Worm (Caenorhabditis elegans) whole organism, L2 larva: Measurements from ENCODE around the gene clec-56.

Experiments used
- C34F6.9 ChIP-seq: fragments of 150-350 bp; optimal IDR thresholded peaks from 2 replicates; lab custom pipeline; 2014; ENCODE audit warnings: missing biosample characterization, missing genetic modification characterization
- F13H6.1 ChIP-seq: sonication (generic microtip); optimal IDR thresholded peaks from 2 replicates; lab custom pipeline; 2016; ENCODE audit warnings: missing genetic modification characterization, missing compliant biosample characterization
- R02D3.7 ChIP-seq: fragments of 150-350 bp; optimal IDR thresholded peaks from 2 replicates; lab custom pipeline; 2014; ENCODE audit warnings: missing biosample characterization, missing genetic modification characterization
- Y55F3AM.14 ChIP-seq: fragments of 200-800 bp; sonication (Bioruptor generic); optimal IDR thresholded peaks from 2 replicates; lab custom pipeline; 2018; ENCODE audit warnings: mild to moderate bottlenecking, missing genetic modification characterization, missing compliant biosample characterization
- ZK546.5 ChIP-seq: sonication (generic microtip); optimal IDR thresholded peaks from 2 replicates; lab custom pipeline; 2017; ENCODE audit warnings: missing biosample characterization, missing genetic modification characterization
- alr-1 ChIP-seq: fragments of 150-350 bp; optimal IDR thresholded peaks from 2 replicates; lab custom pipeline; 2014; ENCODE audit warnings: missing biosample characterization, missing genetic modification characterization
- aly-2 ChIP-seq: fragments of 150-350 bp; optimal IDR thresholded peaks from 2 replicates; lab custom pipeline; 2014; ENCODE audit warnings: missing biosample characterization, missing genetic modification characterization
- ceh-16 ChIP-seq: fragments of 150-350 bp; optimal IDR thresholded peaks from 2 replicates; lab custom pipeline; 2014; ENCODE audit warnings: missing biosample characterization, missing genetic modification characterization
- dmd-4 ChIP-seq: sonication (generic microtip); optimal IDR thresholded peaks from 2 replicates; lab custom pipeline; 2017; ENCODE audit warnings: missing biosample characterization, missing genetic modification characterization
- egl-27 ChIP-seq: sonication (generic microtip); optimal IDR thresholded peaks from 3 replicates; lab custom pipeline; 2017; ENCODE audit warnings: missing biosample characterization, missing genetic modification reagents, missing genetic modification characterization
- fos-1 ChIP-seq: fragments of 150-350 bp; optimal IDR thresholded peaks from 2 replicates; lab custom pipeline; 2014; ENCODE audit warnings: missing biosample characterization, missing genetic modification characterization
- gmeb-1 ChIP-seq: fragments of 150-350 bp; optimal IDR thresholded peaks from 2 replicates; lab custom pipeline; 2014; ENCODE audit warnings: missing biosample characterization, missing genetic modification characterization
- lin-11 ChIP-seq: fragments of 150-350 bp; sonication (generic microtip); optimal IDR thresholded peaks from 2 replicates; lab custom pipeline; 2014; ENCODE audit warnings: missing biosample characterization, missing genetic modification characterization, inconsistent platforms, mixed read lengths
- lin-13 ChIP-seq: fragments of 150-350 bp; optimal IDR thresholded peaks from 2 replicates; lab custom pipeline; 2014; ENCODE audit warnings: missing biosample characterization, missing genetic modification reagents, missing genetic modification characterization
- lsy-2 ChIP-seq, 2 experiments: fragments of 150-350 bp in 1 of 2; sonication (generic microtip) in 1 of 2; optimal IDR thresholded peaks; 2 replicates each; lab custom pipeline; 2014 to 2017; ENCODE audit warnings: missing biosample characterization in 2 of 2, missing genetic modification characterization in 2 of 2
- mab-5 ChIP-seq: fragments of 150-350 bp; optimal IDR thresholded peaks from 2 replicates; lab custom pipeline; 2014; ENCODE audit warnings: missing biosample characterization, missing genetic modification characterization
- mdl-1 ChIP-seq, 2 experiments: fragments of 150-350 bp in 1 of 2; sonication (generic microtip) in 1 of 2; optimal IDR thresholded peaks; 2 replicates each; lab custom pipeline; 2017; ENCODE audit warnings: missing biosample characterization in 2 of 2, missing genetic modification characterization in 2 of 2
- nhr-10 ChIP-seq: sonication (generic microtip); optimal IDR thresholded peaks from 2 replicates; lab custom pipeline; 2017; ENCODE audit warnings: missing biosample characterization, missing genetic modification characterization
- nhr-11 ChIP-seq: fragments of 150-350 bp; optimal IDR thresholded peaks from 2 replicates; lab custom pipeline; 2014; ENCODE audit warnings: missing biosample characterization, missing genetic modification characterization
- nhr-12 ChIP-seq: fragments of 150-350 bp; optimal IDR thresholded peaks from 2 replicates; lab custom pipeline; 2014; ENCODE audit warnings: missing biosample characterization, missing genetic modification characterization
- nhr-129 ChIP-seq: fragments of 150-350 bp; optimal IDR thresholded peaks from 2 replicates; lab custom pipeline; 2014; ENCODE audit warnings: missing biosample characterization, missing genetic modification characterization
- nhr-21 ChIP-seq: fragments of 150-350 bp; optimal IDR thresholded peaks from 2 replicates; lab custom pipeline; 2014; ENCODE audit warnings: missing biosample characterization, missing genetic modification characterization
- nhr-23 ChIP-seq: fragments of 150-350 bp; optimal IDR thresholded peaks from 2 replicates; lab custom pipeline; 2014; ENCODE audit warnings: missing biosample characterization, missing genetic modification reagents, missing genetic modification characterization
- nhr-237 ChIP-seq: fragments of 150-350 bp; optimal IDR thresholded peaks from 2 replicates; lab custom pipeline; 2014; ENCODE audit warnings: missing biosample characterization, missing genetic modification characterization
- nhr-25 ChIP-seq: fragments of 150-350 bp; sonication (generic microtip); optimal IDR thresholded peaks from 3 replicates; lab custom pipeline; 2014; ENCODE audit warnings: missing biosample characterization, missing genetic modification characterization
- nhr-6 ChIP-seq: fragments of 150-350 bp; optimal IDR thresholded peaks from 2 replicates; lab custom pipeline; 2014; ENCODE audit warnings: missing biosample characterization, missing genetic modification characterization
- nhr-77 ChIP-seq: fragments of 150-350 bp; optimal IDR thresholded peaks from 2 replicates; lab custom pipeline; 2014; ENCODE audit warnings: missing biosample characterization, missing genetic modification characterization
- peb-1 ChIP-seq: fragments of 150-350 bp; optimal IDR thresholded peaks from 2 replicates; lab custom pipeline; 2014; ENCODE audit warnings: missing biosample characterization, missing genetic modification characterization
- skn-1 ChIP-seq: sonication (generic microtip); optimal IDR thresholded peaks from 2 replicates; lab custom pipeline; 2017; ENCODE audit warnings: missing biosample characterization, missing genetic modification characterization
- sma-9 ChIP-seq, 2 experiments: fragments of 150-350 bp in 1 of 2; sonication (generic microtip) in 1 of 2; optimal IDR thresholded peaks; 2 replicates each; lab custom pipeline; 2014 to 2016; ENCODE audit warnings: missing genetic modification characterization in 2 of 2, mild to moderate bottlenecking in 1 of 2, missing biosample characterization in 1 of 2, missing compliant biosample characterization in 1 of 2, missing genetic modification reagents in 1 of 2, moderate library complexity in 1 of 2
- snpc-4 ChIP-seq: fragments of 150-350 bp; optimal IDR thresholded peaks from 2 replicates; lab custom pipeline; 2014; ENCODE audit warnings: missing biosample characterization, missing genetic modification characterization
- unc-39 ChIP-seq: fragments of 150-350 bp; optimal IDR thresholded peaks from 2 replicates; lab custom pipeline; 2014; ENCODE audit warnings: missing biosample characterization, missing genetic modification characterization
- zag-1 ChIP-seq: fragments of 150-350 bp; optimal IDR thresholded peaks from 2 replicates; lab custom pipeline; 2014; ENCODE audit warnings: missing biosample characterization, missing genetic modification characterization
- ztf-1 ChIP-seq: fragments of 200-800 bp; sonication (Bioruptor generic); conservative IDR thresholded peaks from 2 replicates; pipeline ENCODE4 v1.3.6; 2022; ENCODE audit warnings: missing genetic modification characterization, missing compliant biosample characterization
- ztf-4 ChIP-seq: fragments of 150-350 bp; optimal IDR thresholded peaks from 2 replicates; lab custom pipeline; 2014; ENCODE audit warnings: missing biosample characterization, missing genetic modification characterization

The clec-56 gene

DNA sequence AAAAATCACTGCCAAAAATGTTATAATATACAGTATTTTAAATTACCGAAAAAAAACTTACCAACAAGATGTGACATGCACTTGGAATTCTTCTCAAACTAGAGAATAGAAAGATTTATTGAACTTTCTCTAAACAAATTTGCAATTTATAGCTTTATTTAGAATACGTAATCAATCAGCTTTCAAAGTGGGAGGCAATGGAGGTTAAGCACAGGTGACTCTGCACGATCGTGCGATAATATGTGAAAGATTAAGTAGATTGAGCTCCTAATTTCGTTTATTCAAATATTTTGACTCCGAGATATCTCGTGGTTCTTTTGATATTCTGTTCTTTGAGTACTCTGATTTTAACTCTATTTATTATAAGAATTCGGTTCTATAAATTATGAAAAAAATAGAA is 43.8 kb downstream of the clec-56 start, which contains the start of gene R02D5.6:
Gene R02D5.6, minus strand, starts transcription at position 101 of the 400 bp plus-strand sequence.
- TF ChIP-seq Y55F3AM.14 (GFP tag; lab: Kevin White, UChicago) (no peak), C34F6.9 (no peak), ZK546.5 (tag; lab: Kevin White, UChicago) (no peak), alr-1 (tag; lab: Kevin White, UChicago) (no peak), nhr-10 (tag; lab: Kevin White, UChicago) (no peak), aly-2 (tag; lab: Kevin White, UChicago) (no peak), nhr-21 (no peak)

DNA sequence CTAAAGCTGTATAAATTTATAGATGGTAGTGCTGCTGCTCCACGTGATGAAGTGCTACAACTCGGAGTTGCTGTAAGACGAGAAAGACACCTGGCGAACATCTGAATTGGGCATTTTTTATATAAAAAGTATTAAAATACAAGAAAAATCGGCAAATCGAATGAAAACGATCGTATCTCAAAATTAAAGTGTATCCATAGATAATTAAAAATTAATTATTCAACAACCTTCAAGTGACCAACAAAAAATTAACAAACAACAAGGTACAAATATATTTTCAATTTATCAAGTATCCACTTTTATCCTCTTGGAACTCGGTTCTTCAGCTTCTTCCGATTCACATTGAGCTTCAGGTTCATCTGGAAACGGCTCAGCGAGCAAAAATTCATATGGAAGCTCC is 45.1 kb downstream of the clec-56 start, which contains the start of gene R02D5.8:
Gene R02D5.8, minus strand, starts transcription at position 101 of the 400 bp plus-strand sequence.
- TF ChIP-seq lin-11 (tag; lab: Kevin White, UChicago) (no peak), ceh-16 (tag; lab: Kevin White, UChicago) (no peak), egl-27 (tag; lab: Kevin White, UChicago) (no peak), nhr-21 (no peak), nhr-25 (tag; lab: Kevin White, UChicago) (no peak), nhr-12 (tag; lab: Kevin White, UChicago) (no peak), skn-1 (tag; lab: Kevin White, UChicago) (no peak), ztf-1 (GFP tag; lab: Robert Waterston, UW) (no peak), nhr-129 (tag; lab: Kevin White, UChicago) (no peak), R02D3.7 (tag; lab: Kevin White, UChicago) (no peak), Y55F3AM.14 (GFP tag; lab: Kevin White, UChicago) (no peak), ztf-4 (no peak), snpc-4 (tag; lab: Kevin White, UChicago) (no peak), F13H6.1 (tag; lab: Kevin White, UChicago) (no peak), dmd-4 (tag; lab: Kevin White, UChicago) (no peak), lin-13 (no peak), nhr-11 (tag; lab: Kevin White, UChicago) (no peak), fos-1 (no peak), lsy-2 (tag; optimal IDR thresholded peaks at IDR 0.05; lab: Kevin White, UChicago) (no peak)

DNA sequence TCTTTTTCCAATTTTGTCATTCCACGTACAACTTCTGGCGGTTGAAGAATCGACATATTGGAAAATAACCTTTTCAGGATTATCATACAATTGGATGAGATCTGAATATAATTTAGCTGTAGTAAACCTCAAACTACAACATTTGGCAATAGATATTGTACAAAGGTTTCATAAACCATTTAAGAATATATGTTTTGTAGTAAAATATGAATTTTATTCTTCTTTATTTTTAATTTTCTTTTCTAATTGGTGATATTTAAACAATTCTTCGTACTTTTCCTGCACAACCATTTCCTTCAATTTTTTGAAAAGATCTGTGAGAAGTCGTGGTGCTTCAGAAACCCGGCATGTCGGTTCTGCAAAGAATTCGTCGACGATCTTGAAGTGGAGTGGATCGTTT is 46.8 kb downstream of the clec-56 start, which contains the start of gene C53A5.17:
Gene C53A5.17, minus strand, starts transcription at position 101 of the 400 bp plus-strand sequence.
- TF ChIP-seq peb-1 (tag; lab: Kevin White, UChicago), result no peak
- no peak for TF ChIP-seq sma-9 (GFP tag; optimal IDR thresholded peaks at IDR 0.05; lab: Kevin White, UChicago)
- no peak for TF ChIP-seq sma-9 (tag; optimal IDR thresholded peaks at IDR 0.05; lab: Kevin White, UChicago)
- no peak for TF ChIP-seq nhr-23
- no peak for TF ChIP-seq nhr-6
- no peak for TF ChIP-seq unc-39 (tag; lab: Kevin White, UChicago)
- no peak for TF ChIP-seq lin-13
- TF ChIP-seq nhr-11 (tag; lab: Kevin White, UChicago), result no peak
- TF ChIP-seq mab-5 (tag; lab: Kevin White, UChicago), result no peak
- TF ChIP-seq R02D3.7 (tag; lab: Kevin White, UChicago), result no peak
- TF ChIP-seq gmeb-1, result no peak
- no peak for TF ChIP-seq nhr-21
- TF ChIP-seq nhr-77 (tag; lab: Kevin White, UChicago), result no peak
- no peak for TF ChIP-seq F13H6.1 (tag; lab: Kevin White, UChicago)

DNA sequence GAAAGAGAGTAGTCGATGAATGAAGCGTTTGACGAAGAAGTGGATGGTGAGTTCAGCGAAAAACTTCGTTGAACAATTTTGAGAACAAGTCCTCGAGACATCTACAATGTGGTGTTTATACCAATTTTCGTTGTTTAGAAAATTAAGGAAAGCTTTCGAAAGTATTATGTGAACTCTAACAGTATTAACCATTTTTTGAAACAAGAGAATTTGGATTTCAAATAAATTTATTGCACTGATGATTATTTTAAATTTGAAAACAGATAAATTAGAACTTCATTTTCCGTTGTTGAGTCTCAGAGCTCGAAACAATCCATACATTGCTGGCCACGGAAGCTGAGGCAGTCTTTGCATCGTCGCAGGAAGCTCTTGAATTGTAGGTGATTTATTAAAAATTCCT is 48.3 kb downstream of the clec-56 start, which contains the start of gene C53A5.16:
Gene C53A5.16, minus strand, starts transcription at position 101 of the 400 bp plus-strand sequence.
- TF ChIP-seq nhr-10 (tag; lab: Kevin White, UChicago) (no peak), ceh-16 (tag; lab: Kevin White, UChicago) (no peak), Y55F3AM.14 (GFP tag; lab: Kevin White, UChicago) (no peak), mdl-1 (tag; optimal IDR thresholded peaks at IDR 0.05; lab: Kevin White, UChicago) (no peak), alr-1 (tag; lab: Kevin White, UChicago) (no peak), nhr-237 (tag; lab: Kevin White, UChicago) (no peak), zag-1 (tag; lab: Kevin White, UChicago) (no peak), lin-11 (tag; lab: Kevin White, UChicago) (no peak), nhr-21 (no peak), ZK546.5 (tag; lab: Kevin White, UChicago) (no peak), skn-1 (tag; lab: Kevin White, UChicago) (no peak)
